Worm (Caenorhabditis elegans) whole organism, L3 larva: ENCODE measurements around the gene F44F4.9.

ENCODE experiments used
- R02D3.7 ChIP-seq: fragments of 150-350 bp; optimal IDR thresholded peaks from 2 replicates; lab custom pipeline; 2014; ENCODE audit warnings: missing biosample characterization, missing genetic modification characterization
- ZK546.5 ChIP-seq: sonication (generic microtip); optimal IDR thresholded peaks from 2 replicates; lab custom pipeline; 2017; ENCODE audit warnings: missing biosample characterization, missing genetic modification characterization
- aly-2 ChIP-seq: fragments of 150-350 bp; optimal IDR thresholded peaks from 2 replicates; lab custom pipeline; 2014; ENCODE audit warnings: missing biosample characterization, missing genetic modification characterization
- ama-1 ChIP-seq: fragments of 150-350 bp; optimal IDR thresholded peaks from 2 replicates; lab custom pipeline; 2018
- ceh-16 ChIP-seq: sonication (generic microtip); optimal IDR thresholded peaks from 2 replicates; lab custom pipeline; 2017; ENCODE audit warnings: missing biosample characterization, missing genetic modification characterization
- ceh-28 ChIP-seq: fragments of 150-350 bp; optimal IDR thresholded peaks from 2 replicates; lab custom pipeline; 2014; ENCODE audit warnings: missing biosample characterization, missing genetic modification reagents, missing genetic modification characterization
- ceh-82 ChIP-seq: fragments of 150-350 bp; optimal IDR thresholded peaks from 2 replicates; lab custom pipeline; 2014; ENCODE audit warnings: missing biosample characterization, missing genetic modification characterization
- ceh-9 ChIP-seq: sonication (generic microtip); optimal IDR thresholded peaks from 2 replicates; lab custom pipeline; 2018; ENCODE audit warnings: missing biosample characterization, missing genetic modification characterization
- daf-12 ChIP-seq: fragments of 150-350 bp; optimal IDR thresholded peaks from 2 replicates; lab custom pipeline; 2014; ENCODE audit warnings: missing biosample characterization, missing genetic modification reagents, missing genetic modification characterization
- egl-27 ChIP-seq: sonication (generic microtip); optimal IDR thresholded peaks from 4 replicates; lab custom pipeline; 2017; ENCODE audit warnings: missing biosample characterization, missing genetic modification reagents, missing genetic modification characterization
- egl-5 ChIP-seq: fragments of 150-350 bp; optimal IDR thresholded peaks from 2 replicates; lab custom pipeline; 2017; ENCODE audit warnings: missing biosample characterization, missing genetic modification reagents, missing genetic modification characterization, inconsistent platforms
- elt-1 ChIP-seq: fragments of 150-350 bp; optimal IDR thresholded peaks from 2 replicates; lab custom pipeline; 2014; ENCODE audit warnings: missing biosample characterization, missing genetic modification characterization
- elt-2 ChIP-seq: sonication (generic microtip); optimal IDR thresholded peaks from 2 replicates; lab custom pipeline; 2016; ENCODE audit warnings: missing genetic modification reagents, mild to moderate bottlenecking, missing genetic modification characterization, missing compliant biosample characterization
- elt-3 ChIP-seq, 3 experiments: fragments of 150-350 bp in 1 of 3; sonication (generic microtip) in 2 of 3; optimal IDR thresholded peaks; 2 replicates in 2 of 3; 4 replicates in 1 of 3; lab custom pipeline; 2014 to 2017; ENCODE audit warnings: missing biosample characterization in 3 of 3, missing genetic modification characterization in 3 of 3
- eor-1 ChIP-seq, 2 experiments: fragments of 150-350 bp; optimal IDR thresholded peaks; 2 replicates each; lab custom pipeline; 2014 to 2018; ENCODE audit warnings: missing biosample characterization in 2 of 2, missing genetic modification characterization in 2 of 2
- fkh-10 ChIP-seq: sonication (generic microtip); optimal IDR thresholded peaks from 2 replicates; lab custom pipeline; 2017; ENCODE audit warnings: missing biosample characterization, missing genetic modification reagents, missing genetic modification characterization
- fkh-2 ChIP-seq: fragments of 150-350 bp; optimal IDR thresholded peaks from 2 replicates; lab custom pipeline; 2014; ENCODE audit warnings: missing biosample characterization, missing genetic modification reagents, missing genetic modification characterization
- fos-1 ChIP-seq: fragments of 150-350 bp; optimal IDR thresholded peaks from 2 replicates; lab custom pipeline; 2014; ENCODE audit warnings: missing biosample characterization, missing genetic modification characterization
- hmg-11 ChIP-seq: sonication (generic microtip); optimal IDR thresholded peaks from 2 replicates; lab custom pipeline; 2016; ENCODE audit warnings: missing genetic modification characterization, missing compliant biosample characterization
- jun-1 ChIP-seq: fragments of 150-350 bp; optimal IDR thresholded peaks from 2 replicates; lab custom pipeline; 2014; ENCODE audit warnings: missing biosample characterization, missing genetic modification reagents, missing genetic modification characterization
- lin-15B ChIP-seq: fragments of 150-350 bp; optimal IDR thresholded peaks from 2 replicates; lab custom pipeline; 2014; ENCODE audit warnings: missing biosample characterization, missing genetic modification characterization
- lin-39 ChIP-seq: fragments of 150-350 bp; optimal IDR thresholded peaks from 2 replicates; lab custom pipeline; 2018; ENCODE audit warnings: missing biosample characterization, missing genetic modification reagents, missing genetic modification characterization
- lsy-12 ChIP-seq: sonication (generic microtip); optimal IDR thresholded peaks from 2 replicates; lab custom pipeline; 2016; ENCODE audit warnings: mild to moderate bottlenecking, missing genetic modification characterization, missing compliant biosample characterization
- mdl-1 ChIP-seq: fragments of 150-350 bp; optimal IDR thresholded peaks from 2 replicates; lab custom pipeline; 2014; ENCODE audit warnings: missing biosample characterization, missing genetic modification characterization
- mml-1 ChIP-seq: fragments of 150-350 bp; sonication (generic microtip); optimal IDR thresholded peaks from 3 replicates; lab custom pipeline; 2014; ENCODE audit warnings: missing biosample characterization, missing genetic modification characterization
- nfya-1 ChIP-seq: sonication (generic microtip); optimal IDR thresholded peaks from 2 replicates; lab custom pipeline; 2017; ENCODE audit warnings: missing genetic modification characterization, mild to moderate bottlenecking, missing compliant biosample characterization, antibody characterized with exemption, moderate library complexity; ENCODE audit not compliant: insufficient read depth
- nhr-11 ChIP-seq: fragments of 150-350 bp; optimal IDR thresholded peaks from 2 replicates; lab custom pipeline; 2014; ENCODE audit warnings: missing biosample characterization, missing genetic modification characterization
- nhr-12 ChIP-seq: fragments of 150-350 bp; optimal IDR thresholded peaks from 2 replicates; lab custom pipeline; 2014; ENCODE audit warnings: missing biosample characterization, missing genetic modification characterization
- nhr-23 ChIP-seq: fragments of 150-350 bp; optimal IDR thresholded peaks from 2 replicates; lab custom pipeline; 2014; ENCODE audit warnings: missing biosample characterization, missing genetic modification reagents, missing genetic modification characterization
- nhr-237 ChIP-seq: fragments of 150-350 bp; optimal IDR thresholded peaks from 2 replicates; lab custom pipeline; 2014; ENCODE audit warnings: missing biosample characterization, missing genetic modification characterization
- nhr-25 ChIP-seq: sonication (generic microtip); optimal IDR thresholded peaks from 2 replicates; lab custom pipeline; 2017; ENCODE audit warnings: missing biosample characterization, missing genetic modification characterization
- nhr-28 ChIP-seq: fragments of 150-350 bp; optimal IDR thresholded peaks from 2 replicates; lab custom pipeline; 2014; ENCODE audit warnings: missing biosample characterization, missing genetic modification characterization
- nhr-43 ChIP-seq: sonication (generic microtip); optimal IDR thresholded peaks from 2 replicates; lab custom pipeline; 2016; ENCODE audit warnings: mild to moderate bottlenecking, missing genetic modification characterization, missing compliant biosample characterization; ENCODE audit not compliant: poor library complexity, severe bottlenecking
- nhr-67 ChIP-seq: fragments of 150-350 bp; optimal IDR thresholded peaks from 2 replicates; lab custom pipeline; 2014; ENCODE audit warnings: missing biosample characterization, missing genetic modification characterization
- nhr-76 ChIP-seq: fragments of 150-350 bp; sonication (generic microtip); optimal IDR thresholded peaks from 5 replicates; lab custom pipeline; 2014; ENCODE audit warnings: missing biosample characterization, missing genetic modification characterization
- nhr-77 ChIP-seq: fragments of 150-350 bp; optimal IDR thresholded peaks from 2 replicates; lab custom pipeline; 2014; ENCODE audit warnings: missing biosample characterization, missing genetic modification characterization
- pha-4 ChIP-seq: fragments of 150-350 bp; optimal IDR thresholded peaks from 2 replicates; lab custom pipeline; 2014; ENCODE audit warnings: missing biosample characterization, missing genetic modification reagents, missing genetic modification characterization
- pqm-1 ChIP-seq: fragments of 150-350 bp; optimal IDR thresholded peaks from 2 replicates; lab custom pipeline; 2017; ENCODE audit warnings: missing biosample characterization, missing genetic modification characterization, inconsistent platforms
- sea-2 ChIP-seq: fragments of 150-350 bp; sonication (generic microtip); optimal IDR thresholded peaks from 4 replicates; lab custom pipeline; 2014; ENCODE audit warnings: missing biosample characterization, missing genetic modification reagents, missing genetic modification characterization
- skn-1 ChIP-seq: fragments of 150-350 bp; optimal IDR thresholded peaks from 2 replicates; lab custom pipeline; 2014; ENCODE audit warnings: missing biosample characterization, missing genetic modification characterization
- snpc-4 ChIP-seq: fragments of 150-350 bp; optimal IDR thresholded peaks from 2 replicates; lab custom pipeline; 2014; ENCODE audit warnings: missing biosample characterization, missing genetic modification characterization
- tbx-2 ChIP-seq: sonication (generic microtip); optimal IDR thresholded peaks from 2 replicates; lab custom pipeline; 2016; ENCODE audit warnings: mild to moderate bottlenecking, missing genetic modification characterization, missing compliant biosample characterization
- unc-39 ChIP-seq: sonication (generic microtip); optimal IDR thresholded peaks from 4 replicates; lab custom pipeline; 2017; ENCODE audit warnings: missing biosample characterization, missing genetic modification characterization
- unc-62 ChIP-seq: fragments of 150-350 bp; sonication (generic microtip); optimal IDR thresholded peaks from 4 replicates; lab custom pipeline; 2014; ENCODE audit warnings: missing biosample characterization, missing genetic modification reagents, missing genetic modification characterization
- zag-1 ChIP-seq: fragments of 150-350 bp; optimal IDR thresholded peaks from 2 replicates; lab custom pipeline; 2014; ENCODE audit warnings: missing biosample characterization, missing genetic modification characterization
- ztf-11 ChIP-seq: fragments of 150-350 bp; optimal IDR thresholded peaks from 2 replicates; lab custom pipeline; 2014; ENCODE audit warnings: missing biosample characterization, missing genetic modification characterization
- ztf-4 ChIP-seq: fragments of 150-350 bp; optimal IDR thresholded peaks from 2 replicates; lab custom pipeline; 2014; ENCODE audit warnings: missing biosample characterization, missing genetic modification characterization

F44F4.9 gene

ce11 chrII:10868670-10869246, 46.9 kb downstream of the F44F4.9 start, which contains the start of the genes gmps-1 and cap-2:
Gene gmps-1, minus strand, starts transcription at chrII:10868720.
Gene cap-2, plus strand, starts transcription at chrII:10869196.
- TF ChIP-seq nhr-237 (tag; lab: Kevin White, UChicago) = no peak
- peak; percentile 98 for TF ChIP-seq ceh-28 (tag; lab: Kevin White, UChicago)
- TF ChIP-seq R02D3.7 = peak; percentile 98
- peak; percentile 93 for TF ChIP-seq lin-15B
- TF ChIP-seq nhr-11 (tag; lab: Kevin White, UChicago) = peak; percentile 74
- TF ChIP-seq lin-39 (tag; lab: Kevin White, UChicago) = peak; percentile 97
- peak; percentile 74 for TF ChIP-seq pqm-1 (tag; lab: Kevin White, UChicago)
- peak; percentile 68 for TF ChIP-seq zag-1 (tag; lab: Kevin White, UChicago)
- peak; percentile 91 for TF ChIP-seq nhr-77 (tag; lab: Kevin White, UChicago)
- TF ChIP-seq elt-2 (tag; lab: Kevin White, UChicago) = peak; percentile 72
- TF ChIP-seq ztf-11 (tag; lab: Kevin White, UChicago) = no peak
- peak; percentile 94 for TF ChIP-seq tbx-2
- no peak for TF ChIP-seq mml-1 (tag; lab: Kevin White, UChicago)
- peak; percentile 96 for TF ChIP-seq nhr-43
- peak; percentile 99 for TF ChIP-seq nfya-1
- peak; percentile 73 for TF ChIP-seq unc-62 (GFP tag; lab: Kevin White, UChicago)
- peak; percentile 54 for TF ChIP-seq aly-2 (tag; lab: Kevin White, UChicago)
- peak; percentile 97 for TF ChIP-seq lsy-12
- TF ChIP-seq fkh-10 (GFP tag; lab: Kevin White, UChicago) = peak; percentile 88
- no peak for TF ChIP-seq ceh-16 (tag; lab: Kevin White, UChicago)
- TF ChIP-seq mdl-1 (tag; lab: Kevin White, UChicago) = no peak
- TF ChIP-seq egl-5 = peak; percentile 90
- peak; percentile 68 for TF ChIP-seq nhr-28 (tag; lab: Kevin White, UChicago)
- no peak for TF ChIP-seq nhr-12 (tag; lab: Kevin White, UChicago)
- TF ChIP-seq elt-1 (tag; lab: Kevin White, UChicago) = peak; percentile 84
- TF ChIP-seq fkh-2 (tag; lab: Kevin White, UChicago) = no peak
- TF ChIP-seq nhr-67 = peak; percentile 11
- peak; percentile 79 for TF ChIP-seq snpc-4 (tag; lab: Kevin White, UChicago)
- TF ChIP-seq ceh-82 (tag; lab: Kevin White, UChicago) = peak; percentile 95
- TF ChIP-seq skn-1 = peak; percentile 90
- no peak for TF ChIP-seq fos-1 (tag; lab: Kevin White, UChicago)
- peak in 1 of 2 experiments; percentile 38 for TF ChIP-seq eor-1 (tag; optimal IDR thresholded peaks at IDR 0.05; lab: Kevin White, UChicago)
- TF ChIP-seq sea-2 (GFP tag; lab: Kevin White, UChicago) = no peak
- TF ChIP-seq nhr-25 = peak; percentile 93
- peak; percentile 55 for TF ChIP-seq ztf-4
- peak; percentile 80 for TF ChIP-seq egl-27 (tag; lab: Kevin White, UChicago)
- peak; percentile 54 for TF ChIP-seq ZK546.5 (tag; lab: Kevin White, UChicago)
- TF ChIP-seq pha-4 = peak; percentile 91
- TF ChIP-seq elt-3 (tag; optimal IDR thresholded peaks at IDR 0.05; lab: Kevin White, UChicago) = peak in 1 of 3 experiments; percentile 35
- TF ChIP-seq hmg-11 = peak; percentile 96
- no peak for TF ChIP-seq nhr-76
- peak; percentile 77 for TF ChIP-seq ama-1 (lab: Kevin White, UChicago)
- no peak for TF ChIP-seq unc-39 (tag; lab: Kevin White, UChicago)
- peak; percentile 97 for TF ChIP-seq nhr-23 (tag; lab: Kevin White, UChicago)
- TF ChIP-seq ceh-9 = no peak
- TF ChIP-seq daf-12 = no peak
- TF ChIP-seq jun-1 (tag; lab: Kevin White, UChicago) = peak; percentile 95
